Worm (Caenorhabditis elegans): ENCODE results near the gene F20B10.3.

The F20B10.3 gene

ce11 chrIV:12211292-12211691 is 43.2 kb downstream of the F20B10.3 start:
- TF ChIP-seq nhr-41 (GFP tag; IDR thresholded peaks at IDR 0.05) (no peak), egl-43 (GFP tag; IDR thresholded peaks at IDR 0.05) (0 out of 2 replicates have a peak, but pooled peaks have one; percentile 4), T20F7.1 (GFP tag; optimal IDR thresholded peaks at IDR 0.05) (no peak), madf-5 (GFP tag; IDR thresholded peaks at IDR 0.05) (no peak), zfp-3 (GFP tag; conservative IDR thresholded peaks at IDR 0.05) (no peak), nhr-25 (tag; optimal IDR thresholded peaks at IDR 0.05; ENCODE audit: borderline replicate concordance, insufficient read depth) (no peak), T26A8.4 (GFP tag; IDR thresholded peaks at IDR 0.05) (peak; percentile 65), gei-8 (GFP tag; optimal IDR thresholded peaks at IDR 0.05) (no peak), ama-1 (optimal IDR thresholded peaks at IDR 0.05) (no peak), hif-1 (tag; optimal IDR thresholded peaks at IDR 0.05) (no peak), lin-15B (tag; optimal IDR thresholded peaks at IDR 0.05) (no peak), Y5F2A.4 (GFP tag; optimal IDR thresholded peaks at IDR 0.05) (no peak), nhr-102 (tag; optimal IDR thresholded peaks at IDR 0.05) (no peak), zip-2 (tag; optimal IDR thresholded peaks at IDR 0.05) (no peak), dmd-8 (GFP tag; IDR thresholded peaks at IDR 0.05) (no peak), unc-62 (GFP tag; optimal IDR thresholded peaks at IDR 0.05 in 1 of 2) (no peak), unc-62 (tag; optimal IDR thresholded peaks at IDR 0.05) (no peak), nhr-48 (tag; optimal IDR thresholded peaks at IDR 0.05) (no peak), dmd-6 (GFP tag; IDR thresholded peaks at IDR 0.05) (no peak), daf-19 (GFP tag; conservative IDR thresholded peaks at IDR 0.05) (no peak), ceh-44 (GFP tag; IDR thresholded peaks at IDR 0.05) (no peak), lin-1 (GFP tag; IDR thresholded peaks at IDR 0.05) (no peak), hmg-1.1 (GFP tag; IDR thresholded peaks at IDR 0.05) (no peak), fos-1 (tag; optimal IDR thresholded peaks at IDR 0.05) (no peak), madf-9 (GFP tag; conservative IDR thresholded peaks at IDR 0.05) (no peak), Y75B8A.6 (GFP tag; IDR thresholded peaks at IDR 0.05) (no peak), spr-1 (tag; optimal IDR thresholded peaks at IDR 0.05) (no peak), attf-4 (tag; optimal IDR thresholded peaks at IDR 0.05) (no peak), R02D3.7 (tag; optimal IDR thresholded peaks at IDR 0.05) (no peak), php-3 (GFP tag; IDR thresholded peaks at IDR 0.05) (peak; percentile 42; the same call in 1 of the 2 replicates), ztf-11 (tag; optimal IDR thresholded peaks at IDR 0.05) (no peak), arid-1 (GFP tag; conservative IDR thresholded peaks at IDR 0.05) (0 out of 2 replicates have a peak, but pooled peaks have one; percentile 7), F44E2.7 (GFP tag; IDR thresholded peaks at IDR 0.05) (no peak), nhr-42 (GFP tag; IDR thresholded peaks at IDR 0.05) (no peak), duxl-1 (tag; optimal IDR thresholded peaks at IDR 0.05; ENCODE audit: poor library complexity) (no peak), ceh-20 (GFP tag; IDR thresholded peaks at IDR 0.05) (no peak), hlh-30 (tag; optimal IDR thresholded peaks at IDR 0.05; ENCODE audit: insufficient read depth) (no peak)

ce11 chrIV:12212814-12213213 is 44.8 kb downstream of the F20B10.3 start:
- TF ChIP-seq T26A8.4 (GFP tag; IDR thresholded peaks at IDR 0.05): peak; percentile 48; the same call in 1 of the 2 replicates
- TF ChIP-seq ama-1 (optimal IDR thresholded peaks at IDR 0.05): no peak
- TF ChIP-seq aha-1 (tag): peak; percentile 84
- no peak for TF ChIP-seq Y48G9A.11 (GFP tag; IDR thresholded peaks at IDR 0.05)

ce11 chrIV:12215762-12216295 is 47.8 kb downstream of the F20B10.3 start, which contains the start of gene phy-2:
Gene phy-2 (minus strand): TSS chrIV:12215987.
- peak; percentile 5 for TF ChIP-seq ama-1 (optimal IDR thresholded peaks at IDR 0.05)
- peak in 1 of 2 experiments; percentile 89 for TF ChIP-seq unc-62 (GFP tag; optimal IDR thresholded peaks at IDR 0.05 in 1 of 2)
- no peak for TF ChIP-seq unc-62 (tag; optimal IDR thresholded peaks at IDR 0.05)
- peak; percentile 42 for TF ChIP-seq hlh-11 (tag; optimal IDR thresholded peaks at IDR 0.05)
- no peak for TF ChIP-seq nhr-77 (tag; optimal IDR thresholded peaks at IDR 0.05)
- TF ChIP-seq egl-27 (tag; optimal IDR thresholded peaks at IDR 0.05): no peak
- peak in 1 of 2 experiments; percentile 9 for TF ChIP-seq hif-1 (tag; optimal IDR thresholded peaks at IDR 0.05)
- TF ChIP-seq egl-43 (GFP tag; IDR thresholded peaks at IDR 0.05): peak; percentile 60; the same call in 1 of the 2 replicates

Measured in whole organism, L4 larva.